Fruit fly (Drosophila melanogaster): Measurements from ENCODE around the gene moi.
A peak's percentile ranks its signal among the peaks of the same experiment; 100 is the strongest.

Gene moi

DNA sequence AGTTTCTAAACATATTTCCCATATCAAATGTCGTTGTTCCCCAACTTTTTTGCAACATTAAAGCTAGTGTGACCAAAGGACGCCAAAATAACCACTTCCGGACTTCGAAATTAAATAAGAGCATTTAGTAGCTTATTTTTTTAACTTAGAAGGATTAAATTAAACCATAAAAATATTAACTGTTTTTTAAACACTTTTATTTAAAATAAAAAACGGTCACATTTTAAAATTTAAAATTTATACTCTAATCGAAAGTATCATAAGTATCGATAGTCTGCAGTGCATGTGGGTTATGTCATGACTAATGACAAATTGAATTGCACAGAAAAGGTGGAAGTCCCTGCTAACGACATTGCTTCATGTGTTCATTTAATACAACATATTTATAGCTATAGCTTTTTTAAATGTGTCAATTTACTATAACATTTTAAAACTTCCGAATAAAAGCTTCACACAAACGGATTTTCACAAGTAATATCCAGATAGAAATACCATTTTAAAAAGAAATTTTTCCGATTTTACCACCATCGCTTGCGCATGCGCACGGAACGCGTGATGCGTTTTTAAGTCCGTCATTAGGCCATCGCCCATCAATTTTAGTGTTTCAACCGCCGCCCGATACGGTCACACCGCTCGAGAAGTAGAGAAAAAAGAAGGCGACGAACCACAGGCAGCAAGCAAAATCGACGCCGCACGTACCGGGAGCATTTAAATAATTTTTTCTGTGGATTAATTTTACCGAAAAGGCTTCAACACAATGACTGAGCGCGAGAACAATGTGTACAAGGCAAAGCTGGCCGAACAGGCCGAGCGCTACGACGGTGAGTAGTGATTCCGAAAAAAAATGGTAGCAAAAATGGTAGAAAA lies 13.0 kb upstream of the moi start, which contains the start of the genes CG7156 and 14-3-3epsilon:
CG7156 (minus strand) TSS at position 71 of the 867 bp plus-strand sequence.
14-3-3epsilon (plus strand) TSS at position 443 of the 867 bp plus-strand sequence.
- peak; percentile 14 for TF ChIP-seq CG17801 (GFP tag; optimal IDR thresholded peaks at IDR 0.05; ENCODE audit: partially characterized antibody)

DNA sequence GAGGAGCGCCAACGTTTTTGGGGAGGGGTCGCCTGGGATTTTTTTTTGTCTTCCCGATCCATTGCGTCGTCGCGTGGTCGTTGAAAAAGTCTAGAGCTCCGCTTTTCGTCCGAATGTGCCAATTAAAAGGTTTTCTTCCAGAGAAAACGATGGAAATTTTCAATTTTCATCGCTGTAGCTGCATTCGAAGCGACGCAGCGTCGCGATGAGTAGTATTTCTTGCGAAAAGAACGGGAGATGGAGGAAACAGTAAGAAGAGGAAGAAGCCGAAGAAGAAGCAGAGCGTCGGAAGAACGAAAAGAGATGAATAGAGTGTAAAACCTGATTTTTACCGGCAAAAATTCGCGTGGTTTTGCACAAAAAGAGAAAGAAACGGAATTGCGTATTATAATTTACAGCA lies 12.3 kb upstream of the moi start:
- TF ChIP-seq CG17801 (GFP tag; optimal IDR thresholded peaks at IDR 0.05; ENCODE audit: partially characterized antibody) = no peak

DNA sequence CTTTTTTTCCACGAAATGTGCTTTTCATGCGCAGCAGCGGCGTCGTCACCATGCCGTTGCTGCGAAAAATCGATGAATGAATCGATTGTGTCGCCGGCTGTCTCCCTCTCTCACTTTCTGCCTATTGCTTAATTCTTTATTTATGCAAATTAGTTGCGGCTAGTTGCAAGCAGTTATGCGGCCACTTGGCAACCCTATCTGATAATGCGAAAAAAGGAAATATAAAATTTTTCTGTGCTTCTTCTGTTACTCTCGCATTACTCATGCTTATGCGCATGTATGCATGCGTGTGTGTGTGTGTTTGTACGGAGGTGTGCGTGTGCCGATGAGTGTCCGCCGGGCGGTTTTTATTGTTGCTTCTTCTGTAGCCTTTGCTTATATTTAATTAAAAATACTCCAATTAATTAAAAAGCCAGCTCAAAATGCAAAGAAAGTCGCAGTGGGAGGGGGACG lies 11.6 kb upstream of the moi start:
- no peak for TF ChIP-seq CG17801 (GFP tag; optimal IDR thresholded peaks at IDR 0.05; ENCODE audit: partially characterized antibody)

DNA sequence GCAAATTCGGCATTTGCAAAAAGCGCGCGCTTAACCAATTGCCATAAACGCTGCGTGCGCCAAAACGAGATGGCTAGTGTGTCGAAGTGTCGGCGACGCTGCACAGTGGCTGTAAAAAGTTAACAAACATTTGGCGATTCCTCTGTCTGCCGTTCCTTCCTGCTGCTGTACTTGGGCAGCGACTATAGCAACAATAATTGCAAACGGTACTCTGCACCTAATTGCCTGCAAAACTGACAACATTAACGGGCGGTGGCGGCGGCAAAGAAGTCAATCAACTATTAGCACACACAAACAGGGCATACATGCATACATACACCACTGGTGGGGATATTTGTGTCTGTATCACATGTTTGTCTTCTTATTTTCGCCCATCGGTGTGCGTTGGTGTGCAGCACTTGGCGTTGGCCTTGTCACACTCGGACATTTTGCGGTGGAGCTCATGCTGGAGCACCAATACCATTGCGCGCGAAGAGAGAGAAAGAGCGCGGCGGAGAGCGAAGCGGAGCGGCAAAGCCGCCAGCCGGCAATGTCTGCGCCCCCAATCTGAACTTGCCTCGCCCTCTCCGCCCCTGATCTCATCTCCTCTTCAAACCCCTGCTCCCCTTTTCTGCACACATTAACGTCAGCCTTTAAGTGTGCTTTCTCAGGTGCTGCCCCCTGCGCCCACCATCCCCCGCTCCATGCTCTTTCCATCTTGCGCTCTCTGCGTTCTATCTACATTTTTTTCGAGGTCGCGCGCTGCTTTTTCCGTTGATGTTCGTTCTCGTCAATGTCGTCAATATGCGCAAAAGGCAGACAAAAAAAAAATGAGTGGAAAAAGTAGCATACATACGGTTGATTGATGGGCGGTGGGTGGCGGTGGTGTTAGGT lies 10.9 kb upstream of the moi start:
- peak; percentile 45 for TF ChIP-seq CG17801 (GFP tag; optimal IDR thresholded peaks at IDR 0.05; ENCODE audit: partially characterized antibody)

DNA sequence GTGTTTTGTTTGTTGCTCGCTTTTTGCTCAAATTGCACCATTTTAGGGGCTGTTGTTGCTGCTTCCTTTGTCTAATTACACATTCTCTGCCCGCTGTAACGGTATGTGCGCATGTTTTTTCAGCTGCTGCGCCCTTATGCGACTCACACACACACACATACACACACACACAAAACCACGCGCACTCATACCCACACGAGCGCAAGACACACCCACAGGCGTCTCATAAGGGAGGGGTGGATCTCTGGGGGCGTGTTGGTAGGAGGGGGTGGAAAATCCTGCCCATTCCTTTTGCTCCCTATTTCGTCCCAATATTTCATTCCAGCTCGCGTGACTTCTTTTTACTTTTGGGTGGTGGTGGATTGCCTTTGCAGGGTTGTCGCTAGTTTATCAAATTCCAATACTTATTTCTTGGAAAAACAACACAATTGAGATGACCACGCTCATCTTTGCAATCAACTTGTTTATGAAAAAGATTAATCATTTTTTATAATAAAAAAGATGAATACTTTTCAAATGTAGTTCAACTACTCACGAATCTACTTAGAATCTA lies 10.2 kb upstream of the moi start:
- no peak for TF ChIP-seq CG17801 (GFP tag; optimal IDR thresholded peaks at IDR 0.05; ENCODE audit: partially characterized antibody)

DNA sequence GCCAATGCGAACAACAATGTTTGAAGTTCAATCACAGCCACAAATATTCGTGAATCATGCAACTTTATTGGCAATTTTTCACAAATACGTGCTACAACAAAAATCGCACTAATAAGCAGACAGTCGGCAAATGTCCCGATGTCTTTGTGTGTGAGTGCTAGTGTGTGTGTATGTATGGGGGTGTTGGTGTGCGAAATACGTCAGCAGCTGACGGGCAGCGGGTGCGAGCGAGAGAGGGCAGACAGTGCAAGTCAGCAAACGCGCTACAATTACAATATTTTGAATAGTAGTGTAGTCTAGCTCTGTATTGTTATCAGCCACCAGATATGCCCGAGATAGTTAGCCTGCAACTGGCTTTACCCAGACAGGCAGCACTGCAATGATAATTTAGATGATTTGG lies 9.3 kb upstream of the moi start:
- TF ChIP-seq CG17801 (GFP tag; optimal IDR thresholded peaks at IDR 0.05; ENCODE audit: partially characterized antibody) = peak; percentile 25

DNA sequence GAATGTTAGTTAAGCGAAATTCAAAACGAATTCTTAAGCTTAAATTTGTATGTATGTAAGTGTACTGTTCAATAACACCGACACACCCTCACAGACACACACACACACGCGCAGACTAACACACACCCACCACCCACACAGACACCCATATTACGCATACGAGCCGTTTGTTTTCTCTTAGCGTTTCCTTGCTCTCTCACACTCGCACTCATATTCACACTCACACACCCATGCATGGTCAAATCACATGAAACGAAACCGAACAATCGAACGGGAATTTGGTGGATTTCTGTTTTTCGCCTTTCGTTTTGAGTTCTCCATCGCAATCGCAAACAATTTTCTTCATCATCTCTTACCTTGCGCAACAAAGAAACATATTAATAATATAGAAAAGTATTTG lies 6.1 kb upstream of the moi start:
- no peak for TF ChIP-seq CG17801 (GFP tag; optimal IDR thresholded peaks at IDR 0.05; ENCODE audit: partially characterized antibody)

DNA sequence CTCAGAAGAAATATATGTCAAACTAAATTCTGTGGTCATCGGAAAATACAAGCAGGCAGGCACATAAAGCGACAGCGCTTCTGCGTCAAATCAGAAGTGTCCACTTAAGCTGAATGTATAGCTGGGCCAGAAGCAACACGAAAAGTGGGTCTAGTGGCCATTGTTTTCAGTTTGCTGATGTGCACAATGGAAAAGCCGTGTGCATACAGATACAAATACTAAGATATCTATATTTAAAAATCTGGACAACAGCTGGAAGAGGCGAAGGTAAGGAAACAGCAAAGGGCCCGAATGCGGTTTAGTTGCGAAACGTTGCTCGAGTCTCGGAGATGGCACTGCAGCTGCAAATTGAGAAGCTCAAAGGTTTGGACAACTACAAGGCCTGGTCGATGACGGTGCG lies 4.5 kb upstream of the moi start, which contains the start of gene CG18598:
CG18598 (plus strand) TSS at position 301 of the 400 bp plus-strand sequence.
- no peak for TF ChIP-seq CG17801 (GFP tag; optimal IDR thresholded peaks at IDR 0.05; ENCODE audit: partially characterized antibody)

DNA sequence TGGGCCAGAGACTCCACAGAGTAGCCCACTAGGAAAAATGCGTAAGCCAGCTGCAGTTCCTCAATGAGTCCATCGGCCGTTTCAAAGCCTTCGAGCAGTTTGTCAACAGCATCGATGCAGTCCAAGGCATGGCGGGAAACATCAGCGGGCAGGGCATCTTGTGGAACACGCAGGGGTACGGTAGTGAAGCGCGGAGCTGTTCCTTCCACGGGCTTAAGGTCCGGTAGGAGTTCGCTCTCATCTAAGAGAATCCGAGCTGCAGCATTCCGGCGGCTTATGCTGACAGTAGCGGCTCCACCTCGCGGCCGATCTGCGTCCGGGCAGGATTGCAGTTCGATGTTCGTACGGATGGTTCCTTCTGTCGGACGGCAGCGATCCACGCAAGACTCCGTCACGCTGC lies 3.5 kb upstream of the moi start:
- TF ChIP-seq CG17801 (GFP tag; optimal IDR thresholded peaks at IDR 0.05; ENCODE audit: partially characterized antibody) = no peak

DNA sequence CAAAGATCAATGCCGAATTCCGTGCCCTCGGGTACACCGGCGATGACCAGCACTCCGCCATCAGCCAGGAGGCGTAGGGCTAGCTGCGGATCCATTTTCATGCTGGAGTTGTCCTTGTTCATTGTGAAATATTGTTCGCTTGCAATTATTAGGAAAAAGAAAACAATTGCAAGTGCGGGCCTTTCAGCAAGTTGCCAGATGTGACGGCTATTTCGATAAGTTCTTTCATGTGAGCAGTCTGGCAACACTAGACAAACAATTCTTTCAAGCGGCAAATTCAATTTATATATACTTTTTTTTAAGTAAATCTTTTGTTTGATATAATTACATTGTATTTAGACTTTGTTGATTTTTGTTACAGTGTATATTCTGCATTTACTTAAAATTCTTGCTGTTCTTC lies 2.8 kb upstream of the moi start, which contains the start of gene CG12320:
CG12320 (minus strand) TSS at position 157 of the 400 bp plus-strand sequence.
- TF ChIP-seq CG17801 (GFP tag; optimal IDR thresholded peaks at IDR 0.05; ENCODE audit: partially characterized antibody) = no peak

DNA sequence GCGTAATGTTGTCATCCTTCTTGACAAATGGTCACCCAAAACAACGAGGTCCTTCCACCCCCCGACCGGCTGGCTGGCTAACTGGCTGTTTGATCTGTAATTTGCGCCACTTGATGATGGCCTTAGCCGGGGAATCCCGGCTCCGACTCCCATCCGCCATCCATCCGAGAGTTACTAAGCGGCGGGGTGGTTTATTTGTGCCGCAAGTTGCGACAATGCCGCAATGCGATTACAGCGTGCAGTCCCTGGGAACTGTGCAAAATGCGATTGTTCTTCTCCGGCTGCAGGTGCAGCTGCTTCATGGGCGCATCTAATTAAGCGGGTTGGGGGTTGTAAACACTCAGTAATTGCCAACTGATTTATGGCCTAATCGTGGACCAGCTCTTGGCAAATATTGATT lies 4.7 kb downstream of the moi start:
- no peak for TF ChIP-seq CG17801 (GFP tag; optimal IDR thresholded peaks at IDR 0.05; ENCODE audit: partially characterized antibody)

DNA sequence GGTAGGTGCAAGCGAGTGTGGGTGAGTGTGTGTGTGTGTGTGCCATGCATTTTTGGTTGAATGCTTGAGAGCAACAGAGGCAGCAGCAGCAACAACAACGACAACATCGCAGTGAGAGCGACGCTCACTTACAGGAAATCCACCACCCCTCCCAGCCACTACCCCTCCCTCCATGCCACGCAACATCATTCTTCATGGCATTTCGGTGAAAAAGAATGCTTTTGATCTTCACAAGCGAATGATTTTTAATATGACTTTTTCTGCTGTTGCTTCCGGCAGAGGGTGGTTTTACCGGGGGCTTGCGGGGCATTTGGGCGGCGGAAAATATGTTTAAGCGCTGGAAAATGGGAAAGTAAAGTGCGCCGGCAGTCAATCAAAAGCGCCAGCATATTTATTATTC lies 6.3 kb downstream of the moi start:
- TF ChIP-seq CG17801 (GFP tag; optimal IDR thresholded peaks at IDR 0.05; ENCODE audit: partially characterized antibody) = no peak

DNA sequence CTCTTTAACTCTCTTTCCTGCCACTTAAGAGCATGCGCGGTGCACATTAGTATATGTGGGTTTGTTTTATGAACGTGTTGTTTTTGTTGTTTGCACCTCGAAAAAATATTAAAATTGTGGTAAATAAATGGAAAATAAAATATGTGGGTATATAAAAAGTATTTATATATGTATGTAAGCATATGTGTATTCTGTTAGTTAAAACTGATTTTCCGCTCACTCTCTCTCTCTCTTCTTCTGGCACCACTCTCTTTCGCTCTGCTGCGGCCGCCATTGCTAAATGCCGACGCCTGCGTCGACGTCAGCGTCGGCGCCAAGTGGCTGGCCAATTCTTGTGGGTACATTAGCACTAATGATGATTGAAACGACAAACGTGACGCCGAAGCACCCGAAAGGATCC lies 9.9 kb downstream of the moi start:
- TF ChIP-seq CG17801 (GFP tag; optimal IDR thresholded peaks at IDR 0.05; ENCODE audit: partially characterized antibody) = no peak

DNA sequence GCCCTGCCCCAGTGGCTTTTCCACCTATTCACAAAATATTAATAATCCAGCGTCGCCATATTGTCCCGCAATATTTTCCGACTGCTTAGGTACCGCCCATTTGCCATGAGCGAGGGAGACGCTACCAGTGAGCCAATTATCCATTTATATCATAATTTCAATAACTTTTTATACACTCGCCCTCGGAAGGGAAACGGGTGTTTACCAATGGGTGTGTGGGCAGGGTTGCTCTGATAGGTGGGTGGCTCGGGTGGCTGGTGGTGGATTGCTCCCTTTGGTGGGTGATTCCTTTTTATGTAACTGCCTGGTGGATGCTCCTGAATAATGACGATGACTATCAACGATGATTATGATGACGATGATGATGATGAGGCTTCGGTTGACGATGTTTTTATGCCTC lies 11.3 kb downstream of the moi start:
- no peak for TF ChIP-seq CG17801 (GFP tag; optimal IDR thresholded peaks at IDR 0.05; ENCODE audit: partially characterized antibody)

DNA sequence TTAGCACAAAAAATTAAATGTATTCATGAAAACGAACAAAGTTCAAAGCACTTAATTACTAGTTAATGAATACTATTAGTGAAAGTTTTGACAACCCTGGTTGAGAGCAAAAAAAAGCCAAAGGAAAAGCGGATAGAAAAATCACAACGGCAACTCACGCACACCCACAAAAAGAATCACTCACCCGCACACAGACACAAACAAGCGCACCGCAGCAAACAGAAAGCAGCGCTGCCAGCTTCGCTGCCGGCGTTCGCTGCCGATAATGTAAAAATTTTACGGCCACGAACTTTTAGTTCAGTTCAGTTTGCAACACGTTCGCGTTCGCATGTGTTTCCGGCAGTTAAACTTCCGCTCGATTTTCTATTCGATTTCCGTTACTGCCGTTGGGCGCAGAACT lies 12.2 kb downstream of the moi start, which contains the start of gene CG18599:
CG18599 (plus strand) TSS at position 301 of the 400 bp plus-strand sequence.
- no peak for TF ChIP-seq CG17801 (GFP tag; optimal IDR thresholded peaks at IDR 0.05; ENCODE audit: partially characterized antibody)
